Worm (Caenorhabditis elegans): ENCODE measurements around the gene nhr-198.

DNA sequence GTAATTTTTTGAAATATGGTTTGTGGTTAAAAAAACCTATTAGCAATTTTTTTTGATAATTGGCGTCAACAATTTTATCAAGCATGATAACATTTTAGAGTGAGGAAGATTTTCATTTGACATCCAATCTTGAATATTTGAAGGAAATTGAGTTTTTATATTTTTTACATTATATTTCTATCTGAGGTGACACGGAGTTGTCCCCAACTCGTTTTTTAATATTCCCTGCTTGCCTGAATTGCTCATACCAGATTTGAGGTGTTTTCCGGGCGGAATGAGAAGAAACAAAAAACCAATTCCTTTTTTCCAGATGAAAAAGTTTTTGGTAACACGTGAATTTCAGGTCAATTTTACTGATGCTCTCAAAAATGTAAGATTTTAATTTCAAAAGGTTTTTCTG is 25.8 kb downstream of the nhr-198 start, which contains the start of gene Y6E2A.7:
- TF ChIP-seq ceh-9 (tag; optimal IDR thresholded peaks at IDR 0.05) = no peak
- no peak for TF ChIP-seq dmd-4 (tag; optimal IDR thresholded peaks at IDR 0.05; ENCODE audit: borderline replicate concordance)
- TF ChIP-seq ztf-16 (tag; optimal IDR thresholded peaks at IDR 0.05) = no peak
- TF ChIP-seq fkh-10 (GFP tag; optimal IDR thresholded peaks at IDR 0.05) = no peak
- no peak for TF ChIP-seq sox-4 (tag; optimal IDR thresholded peaks at IDR 0.05)
- TF ChIP-seq ama-1 (optimal IDR thresholded peaks at IDR 0.05) = no peak
- TF ChIP-seq nhr-11 (tag; optimal IDR thresholded peaks at IDR 0.05) = no peak
- TF ChIP-seq pat-9 (tag; optimal IDR thresholded peaks at IDR 0.05) = no peak
- TF ChIP-seq npax-4 (tag; optimal IDR thresholded peaks at IDR 0.05) = no peak
